Worm (Caenorhabditis elegans): ENCODE measurements around the gene wah-1.

- TF ChIP-seq unc-62 (GFP tag; optimal IDR thresholded peaks at IDR 0.05) (no peak), elt-3 (tag; optimal IDR thresholded peaks at IDR 0.05) (no peak), tbx-2 (tag; optimal IDR thresholded peaks at IDR 0.05) (no peak), mdl-1 (tag; optimal IDR thresholded peaks at IDR 0.05) (no peak), nhr-237 (tag; optimal IDR thresholded peaks at IDR 0.05) (no peak), unc-39 (tag; optimal IDR thresholded peaks at IDR 0.05) (no peak)
These were observed 40.6 kb upstream of the wah-1 start for ce11 chrIII:11949276-11949879.

All from whole organism, L3 larva.